Fruit fly (Drosophila melanogaster) whole organism: ENCODE data around the gene kon.

ENCODE experiments used
- CG8478 ChIP-seq: fragments of >200 bp; optimal IDR thresholded peaks from 2 replicates; lab custom pipeline; 2018; ENCODE audit warnings: inconsistent platforms
- Dll ChIP-seq: fragments of >200 bp; optimal IDR thresholded peaks from 2 replicates; lab custom pipeline; 2017
- EcR ChIP-seq, 2 experiments: fragments of >200 bp; optimal IDR thresholded peaks; 2 replicates each; lab custom pipeline; 2017; ENCODE audit warnings: missing biosample characterization in 2 of 2, missing genetic modification characterization in 2 of 2, missing genetic modification reagents in 2 of 2
- pan ChIP-seq: fragments of >200 bp; optimal IDR thresholded peaks from 2 replicates; lab custom pipeline; 2017
- psq ChIP-seq: fragments of >200 bp; optimal IDR thresholded peaks from 2 replicates; lab custom pipeline; 2017
- usp ChIP-seq: fragments of >200 bp; optimal IDR thresholded peaks from 2 replicates; lab custom pipeline; 2017; ENCODE audit warnings: missing biosample characterization, missing genetic modification characterization, mixed read lengths

Gene kon

DNA sequence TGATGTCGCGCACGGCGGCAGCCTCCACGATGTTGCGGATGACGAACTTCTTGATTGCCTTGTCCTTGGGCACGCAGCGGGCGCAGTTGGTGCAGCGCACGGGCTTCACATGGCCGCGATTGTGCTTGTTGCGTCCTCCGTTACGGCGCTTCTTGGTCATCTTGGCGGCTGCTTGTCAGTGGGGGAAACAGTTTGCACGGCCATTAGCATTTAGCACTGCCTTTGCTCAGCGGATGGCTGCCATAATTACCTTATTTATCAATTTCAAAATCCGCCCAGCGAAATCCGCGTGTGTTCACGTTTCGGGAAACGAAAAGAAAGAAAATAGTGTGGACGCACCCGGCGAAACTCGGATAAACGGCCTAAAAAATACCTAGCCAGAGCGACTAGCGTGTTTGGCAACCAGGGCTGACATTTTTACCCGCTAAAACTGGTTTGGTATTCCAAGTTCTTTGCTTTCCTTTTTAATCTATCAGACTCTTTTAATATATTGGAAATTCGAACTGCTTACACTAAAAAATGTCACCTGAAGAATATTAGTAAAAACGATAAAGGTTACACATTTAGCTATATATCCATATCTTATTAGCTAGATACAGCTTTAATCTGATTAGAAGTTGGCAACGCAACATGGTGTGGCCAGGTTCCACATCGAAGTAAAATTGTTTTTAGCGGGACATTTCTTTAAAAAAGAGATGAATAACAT is 60.7 kb downstream of the kon start, which contains the start of gene RpS26:
RpS26 (minus strand) TSS at position 375 of the 706 bp plus-strand sequence.
- TF ChIP-seq EcR (GFP tag; optimal IDR thresholded peaks at IDR 0.05; lab: Kevin White, UChicago) (no peak), psq (lab: Kevin White, UChicago) (no peak), pan (lab: Kevin White, UChicago) (no peak), usp (GFP tag; lab: Kevin White, UChicago) (no peak), CG8478 (no peak), Dll (lab: Kevin White, UChicago) (no peak)

DNA sequence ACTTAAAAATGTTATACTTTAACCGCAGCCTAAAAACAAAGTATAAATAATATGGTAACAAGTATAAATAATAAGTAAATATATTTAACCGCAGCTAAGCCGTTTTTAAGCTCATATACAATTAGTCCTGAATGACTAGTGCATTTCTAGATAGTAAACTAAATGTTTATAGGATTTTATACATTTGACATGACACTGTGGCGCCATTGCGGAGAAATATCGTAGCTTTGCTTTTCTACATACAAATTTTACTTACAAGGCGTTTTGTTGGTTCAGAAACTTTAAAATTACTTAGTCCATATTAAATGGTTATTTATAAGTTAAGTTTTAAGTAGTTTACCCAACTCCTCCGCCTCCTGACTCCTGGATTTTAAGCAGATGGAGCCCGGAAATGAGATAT is 62.6 kb downstream of the kon start:
- TF ChIP-seq usp (GFP tag; lab: Kevin White, UChicago) (no peak), CG8478 (no peak), pan (lab: Kevin White, UChicago) (no peak), EcR (GFP tag; optimal IDR thresholded peaks at IDR 0.05; lab: Kevin White, UChicago) (no peak), psq (lab: Kevin White, UChicago) (no peak), Dll (lab: Kevin White, UChicago) (no peak)
